Fruit fly (Drosophila melanogaster) whole organism, adult: ENCODE data around the gene CG17329.

ENCODE experiments used
- CG11617 ChIP-seq: fragments of 200-800 bp; sonication (Bioruptor generic); optimal IDR thresholded peaks from 2 replicates; lab custom pipeline; 2017; ENCODE audit warnings: mild to moderate bottlenecking, missing biosample characterization, missing genetic modification reagents, missing genetic modification characterization
- CG12768 ChIP-seq: fragments of 200-800 bp; sonication (Bioruptor generic); optimal IDR thresholded peaks from 2 replicates; lab custom pipeline; 2017; ENCODE audit warnings: missing biosample characterization, missing genetic modification characterization, mild to moderate bottlenecking, moderate library complexity, missing genetic modification reagents
- CG14711 ChIP-seq: fragments of 200-800 bp; sonication (Bioruptor generic); optimal IDR thresholded peaks from 2 replicates; lab custom pipeline; 2018; ENCODE audit warnings: missing biosample characterization, mild to moderate bottlenecking, missing genetic modification characterization, moderate library complexity
- CG1620 ChIP-seq: fragments of 200-800 bp; sonication (Bioruptor generic); optimal IDR thresholded peaks from 2 replicates; lab custom pipeline; 2016; ENCODE audit warnings: missing biosample characterization, missing genetic modification characterization
- CG33017 ChIP-seq: fragments of 200-800 bp; sonication (Bioruptor generic); optimal IDR thresholded peaks from 2 replicates; lab custom pipeline; 2018; ENCODE audit warnings: missing biosample characterization, mild to moderate bottlenecking, missing genetic modification characterization, moderate library complexity
- Hr96 ChIP-seq: fragments of 200-800 bp; sonication (Bioruptor generic); optimal IDR thresholded peaks from 2 replicates; lab custom pipeline; 2016; ENCODE audit warnings: missing biosample characterization, missing genetic modification characterization
- bab1 ChIP-seq: fragments of 200-800 bp; sonication (Bioruptor generic); optimal IDR thresholded peaks from 3 replicates; lab custom pipeline; 2019; ENCODE audit warnings: missing biosample characterization, mild to moderate bottlenecking, missing genetic modification characterization, moderate library complexity
- cic ChIP-seq: fragments of 200-800 bp; sonication (Bioruptor generic); optimal IDR thresholded peaks from 2 replicates; lab custom pipeline; 2017; ENCODE audit warnings: missing biosample characterization, mild to moderate bottlenecking, missing genetic modification characterization, moderate library complexity
- cnc ChIP-seq, 2 experiments: fragments of >200 bp; optimal IDR thresholded peaks; 2 replicates each; lab custom pipeline; 2017
- kay ChIP-seq: fragments of 200-800 bp; sonication (Bioruptor generic); peaks from one replicate; lab custom pipeline; 2016; ENCODE audit warnings: missing biosample characterization, missing genetic modification characterization, borderline replicate concordance
- ovo ChIP-seq: fragments of 200-800 bp; sonication (Bioruptor generic); optimal IDR thresholded peaks from 2 replicates; lab custom pipeline; 2016; ENCODE audit warnings: missing biosample characterization, missing genetic modification characterization
- tj ChIP-seq: fragments of 200-800 bp; sonication (Bioruptor generic); optimal IDR thresholded peaks from 3 replicates; lab custom pipeline; 2017; ENCODE audit warnings: missing biosample characterization, mild to moderate bottlenecking, missing genetic modification characterization, moderate library complexity
- toe ChIP-seq: fragments of 200-800 bp; sonication (Bioruptor generic); optimal IDR thresholded peaks from 2 replicates; lab custom pipeline; 2016; ENCODE audit warnings: missing biosample characterization, missing genetic modification characterization

dm6 chr2L:16325515-16326257, 34.6 kb downstream of the CG17329 start, which contains the start of gene cact:
- TF ChIP-seq cic (GFP tag; lab: Kevin White, UChicago) (peak; percentile 86), CG1620 (GFP tag; lab: Kevin White, UChicago) (peak; percentile 94), CG14711 (tag; lab: Kevin White, UChicago) (peak; percentile 91), tj (GFP tag; lab: Kevin White, UChicago) (peak; percentile 81), CG12768 (GFP tag; lab: Kevin White, UChicago) (peak; percentile 88), cnc (optimal IDR thresholded peaks at IDR 0.05; lab: Kevin White, UChicago) (no peak), toe (peak; percentile 97), ovo (GFP tag; lab: Kevin White, UChicago) (peak; percentile 76), CG11617 (GFP tag; lab: Kevin White, UChicago) (peak; percentile 94), kay (GFP tag; lab: Kevin White, UChicago) (peak; percentile 98), CG33017 (tag; lab: Kevin White, UChicago) (peak; percentile 91), Hr96 (peak; percentile 94), bab1 (peak; percentile 94)
